Fruit fly (Drosophila melanogaster): Measurements from ENCODE around the gene lectin-29Ca.

The lectin-29Ca gene

DNA sequence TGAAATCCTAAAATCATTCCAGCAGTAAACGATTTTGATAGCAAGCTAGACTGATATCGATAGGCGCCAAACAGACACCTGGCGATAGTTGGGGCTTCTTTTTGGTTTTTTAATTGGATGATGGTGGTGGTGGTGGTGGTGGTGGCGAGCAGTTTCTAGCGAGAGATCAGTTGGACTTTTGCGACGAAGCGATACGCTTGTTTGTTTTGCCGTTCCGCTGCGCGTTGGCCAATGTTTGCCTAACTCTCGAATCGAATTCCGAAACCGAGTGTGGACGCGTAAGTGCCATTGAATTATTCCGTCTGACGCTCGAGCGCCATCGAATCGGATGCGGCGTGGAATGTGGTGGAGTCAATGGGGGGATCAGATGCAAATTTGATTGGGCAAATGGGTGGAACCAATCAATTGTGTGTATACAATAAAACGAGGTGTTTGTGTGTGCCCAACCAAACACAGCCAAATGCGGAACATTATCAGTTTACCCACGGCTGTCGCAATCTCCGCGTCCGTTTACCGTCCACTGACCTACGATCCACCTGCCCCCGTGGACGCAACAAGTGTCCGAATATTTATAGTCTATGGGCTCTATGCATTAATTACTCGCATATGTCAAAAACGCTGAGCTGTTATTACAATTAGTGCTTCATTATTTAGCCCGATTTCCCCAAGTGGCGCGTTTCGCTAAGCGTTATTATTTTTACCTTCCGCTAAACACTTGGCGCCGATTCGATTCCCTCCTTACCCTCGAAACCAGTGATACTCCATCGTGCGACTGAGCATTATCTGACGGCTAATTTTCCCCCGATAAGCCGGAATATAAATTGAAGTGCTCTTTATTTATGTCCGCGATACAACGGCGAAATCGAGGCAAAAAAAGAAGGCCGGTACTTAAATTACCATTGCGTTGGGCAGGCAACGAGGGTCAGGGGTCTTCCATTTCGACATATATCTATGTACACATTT, 23.4 kb downstream of the lectin-29Ca start, which contains the start of gene CG17292 (continued):
- TF ChIP-seq Blimp-1 (GFP tag; optimal IDR thresholded peaks at IDR 0.05) (no peak), CG31627 (GFP tag; optimal IDR thresholded peaks at IDR 0.05) (no peak), pdm3 (GFP tag; optimal IDR thresholded peaks at IDR 0.05) (no peak), fkh (GFP tag; optimal IDR thresholded peaks at IDR 0.05) (peak; percentile 90), Eip93F (GFP tag; optimal IDR thresholded peaks at IDR 0.05) (no peak), CG8632 (GFP tag; optimal IDR thresholded peaks at IDR 0.05) (no peak), CG3032 (tag; optimal IDR thresholded peaks at IDR 0.05) (peak; percentile 21), OdsH (GFP tag; optimal IDR thresholded peaks at IDR 0.05) (no peak), Smox (GFP tag; optimal IDR thresholded peaks at IDR 0.05) (no peak), salr (GFP tag; optimal IDR thresholded peaks at IDR 0.05) (no peak), Hr38 (GFP tag; optimal IDR thresholded peaks at IDR 0.05) (no peak), Gug (GFP tag; IDR thresholded peaks at IDR 0.05) (no peak), CG6854 (GFP tag; optimal IDR thresholded peaks at IDR 0.05) (no peak), svp (GFP tag) (peak; percentile 96), esn (GFP tag; optimal IDR thresholded peaks at IDR 0.05) (no peak), vri (GFP tag; optimal IDR thresholded peaks at IDR 0.05) (no peak), CG8119 (GFP tag; IDR thresholded peaks at IDR 0.05) (no peak; the same call in 2 of the 3 replicates), Ets96B (tag; optimal IDR thresholded peaks at IDR 0.05) (no peak), CG6276 (GFP tag; optimal IDR thresholded peaks at IDR 0.05) (peak; percentile 16), ss (GFP tag; optimal IDR thresholded peaks at IDR 0.05) (no peak), acj6 (GFP tag; optimal IDR thresholded peaks at IDR 0.05) (no peak), CG7368 (GFP tag; optimal IDR thresholded peaks at IDR 0.05) (no peak), eg (GFP tag; IDR thresholded peaks at IDR 0.05) (peak; percentile 71; the same call in 2 of the 3 replicates), CG16779 (tag; optimal IDR thresholded peaks at IDR 0.05) (peak; percentile 46), Eip78C (GFP tag) (peak; percentile 58), CG11902 (GFP tag; optimal IDR thresholded peaks at IDR 0.05) (no peak), dac (GFP tag; optimal IDR thresholded peaks at IDR 0.05) (no peak), CG1621 (tag; optimal IDR thresholded peaks at IDR 0.05) (peak; percentile 47), cyc (GFP tag; optimal IDR thresholded peaks at IDR 0.05) (no peak)

DNA sequence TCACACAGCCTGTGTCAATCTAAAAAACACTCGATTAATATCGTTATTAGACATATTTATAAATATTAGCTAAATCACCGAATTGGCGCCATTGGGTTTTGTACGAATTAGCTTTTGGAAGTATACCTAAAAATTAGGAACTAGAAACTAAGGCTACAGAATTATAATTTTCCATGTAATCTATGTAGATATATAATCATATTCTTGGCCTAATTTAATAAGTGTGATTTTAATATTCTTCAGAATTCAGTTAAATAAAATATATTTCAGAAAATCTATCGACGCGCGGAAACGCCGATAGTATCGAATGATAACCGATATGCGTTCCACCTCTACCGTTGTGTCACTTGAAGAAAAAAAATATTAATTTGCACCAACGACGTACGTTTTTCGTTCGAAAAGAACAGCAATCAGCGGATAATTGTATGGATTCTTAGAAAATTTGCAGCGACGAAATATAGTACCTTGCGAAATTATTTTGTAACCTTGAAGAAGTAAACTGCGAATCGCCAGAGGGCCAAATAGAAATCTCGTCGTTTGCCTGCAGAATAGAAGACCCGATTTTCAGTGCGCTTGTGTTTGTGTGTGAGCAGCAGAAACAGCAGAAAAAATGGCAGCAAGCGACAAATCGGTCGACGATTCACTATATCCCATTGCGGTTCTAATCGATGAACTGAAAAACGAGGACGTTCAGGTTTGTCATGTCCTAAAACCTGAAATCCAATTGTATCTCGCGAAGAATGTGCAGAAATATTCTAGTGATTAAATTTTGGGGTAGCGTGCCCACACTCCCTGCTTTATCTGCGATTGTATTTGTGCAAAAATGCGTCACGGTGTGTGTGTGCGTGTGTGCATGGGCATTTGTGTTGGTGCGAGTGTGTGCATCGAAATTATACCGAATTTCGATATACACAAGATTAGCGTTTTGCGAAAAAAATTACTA, 28.1 kb downstream of the lectin-29Ca start, which contains the start of gene Pp2A-29B:
Gene Pp2A-29B (plus strand): TSS at position 338 of the 943 bp plus-strand sequence.
- TF ChIP-seq Ets96B (tag; optimal IDR thresholded peaks at IDR 0.05) (peak; percentile 12), Smox (GFP tag; optimal IDR thresholded peaks at IDR 0.05) (peak; percentile 58), Eip75B (GFP tag; optimal IDR thresholded peaks at IDR 0.05) (peak; percentile 31), CG3032 (tag; optimal IDR thresholded peaks at IDR 0.05) (peak; percentile 12), CG6276 (GFP tag; optimal IDR thresholded peaks at IDR 0.05) (no peak), CG11762 (GFP tag; optimal IDR thresholded peaks at IDR 0.05; ENCODE audit: insufficient read depth) (no peak), CG9139 (GFP tag; optimal IDR thresholded peaks at IDR 0.05) (no peak), CG16779 (tag; optimal IDR thresholded peaks at IDR 0.05) (no peak), Sox102F (GFP tag; optimal IDR thresholded peaks at IDR 0.05) (peak; percentile 42), dsx (GFP tag; optimal IDR thresholded peaks at IDR 0.05; ENCODE audit: poor library complexity, severe bottlenecking) (no peak), Sox14 (GFP tag; optimal IDR thresholded peaks at IDR 0.05) (no peak), Eip78C (GFP tag) (peak; percentile 77), eg (GFP tag; IDR thresholded peaks at IDR 0.05) (no peak), Sox15 (GFP tag; optimal IDR thresholded peaks at IDR 0.05) (no peak), CG8632 (GFP tag; optimal IDR thresholded peaks at IDR 0.05) (no peak), CG32006 (GFP tag; optimal IDR thresholded peaks at IDR 0.05) (no peak), cyc (GFP tag; optimal IDR thresholded peaks at IDR 0.05) (peak; percentile 10), net (GFP tag; optimal IDR thresholded peaks at IDR 0.05) (no peak), lz (GFP tag; optimal IDR thresholded peaks at IDR 0.05) (peak; percentile 55), fkh (GFP tag; optimal IDR thresholded peaks at IDR 0.05) (peak; percentile 75), CG15336 (GFP tag; IDR thresholded peaks at IDR 0.05) (no peak), CG10669 (GFP tag; optimal IDR thresholded peaks at IDR 0.05) (peak; percentile 19), salr (GFP tag; optimal IDR thresholded peaks at IDR 0.05) (no peak), Met (GFP tag; optimal IDR thresholded peaks at IDR 0.05) (peak; percentile 40), CG8319 (GFP tag; optimal IDR thresholded peaks at IDR 0.05) (no peak), CG34406 (GFP tag; optimal IDR thresholded peaks at IDR 0.05) (no peak), spab (GFP tag; optimal IDR thresholded peaks at IDR 0.05) (no peak)

Data from whole organism, prepupa.